Fruit fly (Drosophila melanogaster) whole organism, embryonic: Measurements from ENCODE around the gene Nmdar1.
A peak's percentile ranks its signal among the peaks of the same experiment; 100 is the strongest.

Experiments
- Ada2b ChIP-seq: fragments of 200-800 bp; sonication (Bioruptor generic); IDR thresholded peaks from 2 replicates; pipeline ENCODE4 v1.3.6; 2022; ENCODE audit warnings: missing biosample characterization, missing genetic modification characterization
- B-H2 ChIP-seq: fragments of 200-800 bp; sonication (Bioruptor generic); optimal IDR thresholded peaks from 2 replicates; lab custom pipeline; 2018; ENCODE audit warnings: missing biosample characterization, mild to moderate bottlenecking, missing genetic modification characterization
- Bgb ChIP-seq: fragments of 200-800 bp; sonication (Bioruptor generic); IDR thresholded peaks from 2 replicates; pipeline ENCODE4 v1.3.6; 2022; ENCODE audit warnings: missing biosample characterization, missing genetic modification characterization; ENCODE audit not compliant: partially characterized antibody
- Blimp-1 ChIP-seq: fragments of 200-800 bp; sonication (Bioruptor generic); optimal IDR thresholded peaks from 3 replicates; lab custom pipeline; 2018; ENCODE audit warnings: missing biosample characterization, missing genetic modification characterization, mild to moderate bottlenecking, moderate library complexity, missing genetic modification reagents
- C15 ChIP-seq: fragments of 200-800 bp; sonication (Bioruptor generic); IDR thresholded peaks from 3 replicates; pipeline ENCODE4 v1.3.6; 2022; ENCODE audit warnings: missing biosample characterization, missing genetic modification characterization
- CG11695 ChIP-seq: fragments of 200-800 bp; sonication (Bioruptor generic); IDR thresholded peaks from 3 replicates; pipeline ENCODE4 v1.3.6; 2022; ENCODE audit warnings: missing biosample characterization, missing genetic modification characterization
- CG12155 ChIP-seq: fragments of 200-800 bp; sonication (Bioruptor generic); optimal IDR thresholded peaks from 3 replicates; lab custom pipeline; 2016; ENCODE audit warnings: missing biosample characterization, missing genetic modification characterization
- CG13424 ChIP-seq: fragments of 200-800 bp; sonication (Bioruptor generic); optimal IDR thresholded peaks from 2 replicates; lab custom pipeline; 2019; ENCODE audit warnings: missing biosample characterization, mild to moderate bottlenecking, missing genetic modification characterization, moderate library complexity
- CG15011 ChIP-seq: fragments of 200-800 bp; sonication (Bioruptor generic); optimal IDR thresholded peaks from 3 replicates; lab custom pipeline; 2018; ENCODE audit warnings: missing biosample characterization, mild to moderate bottlenecking, missing genetic modification characterization
- CG18262 ChIP-seq: fragments of 200-800 bp; optimal IDR thresholded peaks from 3 replicates; lab custom pipeline; 2019; ENCODE audit warnings: missing biosample characterization, mild to moderate bottlenecking, missing genetic modification characterization, moderate library complexity
- CG2129 ChIP-seq: fragments of 200-800 bp; sonication (Bioruptor generic); IDR thresholded peaks from 2 replicates; pipeline ENCODE4 v1.3.6; 2022; ENCODE audit warnings: missing biosample characterization, missing genetic modification characterization; ENCODE audit not compliant: partially characterized antibody
- CG2199 ChIP-seq: fragments of 200-800 bp; sonication (Bioruptor generic); IDR thresholded peaks from 3 replicates; pipeline ENCODE4 v1.3.6; 2022; ENCODE audit warnings: missing biosample characterization, missing genetic modification characterization
- CG2678 ChIP-seq: fragments of 200-800 bp; sonication (Bioruptor generic); optimal IDR thresholded peaks from 3 replicates; lab custom pipeline; 2019; ENCODE audit warnings: missing biosample characterization, mild to moderate bottlenecking, missing genetic modification characterization, moderate library complexity
- CG31224 ChIP-seq: fragments of 200-800 bp; sonication (Bioruptor generic); IDR thresholded peaks from 2 replicates; pipeline ENCODE4 v1.3.6; 2022; ENCODE audit warnings: missing biosample characterization, missing genetic modification characterization
- CG34224 ChIP-seq: fragments of 200-800 bp; sonication (Bioruptor generic); IDR thresholded peaks from 3 replicates; pipeline ENCODE4 v1.3.6; 2022; ENCODE audit warnings: missing biosample characterization, missing genetic modification characterization; ENCODE audit not compliant: partially characterized antibody
- CG6175 ChIP-seq: fragments of 200-800 bp; sonication (Bioruptor generic); IDR thresholded peaks from 3 replicates; pipeline ENCODE4 v1.3.6; 2022; ENCODE audit warnings: missing biosample characterization, missing genetic modification characterization
- CG6765 ChIP-seq: fragments of 200-800 bp; sonication (Bioruptor generic); optimal IDR thresholded peaks from 3 replicates; lab custom pipeline; 2017; ENCODE audit warnings: missing biosample characterization, mild to moderate bottlenecking, missing genetic modification characterization
- CG9215 ChIP-seq: fragments of 200-800 bp; sonication (Bioruptor generic); IDR thresholded peaks from 2 replicates; pipeline ENCODE4 v1.3.6; 2022; ENCODE audit warnings: missing biosample characterization, missing genetic modification characterization
- Fer3 ChIP-seq: fragments of 200-800 bp; sonication (Bioruptor generic); optimal IDR thresholded peaks from 2 replicates; lab custom pipeline; 2018; ENCODE audit warnings: missing biosample characterization, mild to moderate bottlenecking, missing genetic modification characterization, moderate library complexity
- HHEX ChIP-seq: fragments of 200-800 bp; sonication (Bioruptor generic); optimal IDR thresholded peaks from 3 replicates; lab custom pipeline; 2017; ENCODE audit warnings: missing biosample characterization, mild to moderate bottlenecking, missing genetic modification characterization, missing genetic modification reagents
- Hand ChIP-seq: fragments of 200-800 bp; sonication (Bioruptor generic); optimal IDR thresholded peaks from 2 replicates; lab custom pipeline; 2017; ENCODE audit warnings: mild to moderate bottlenecking, missing biosample characterization, missing genetic modification reagents, missing genetic modification characterization
- Hey ChIP-seq: fragments of 200-800 bp; sonication (Bioruptor generic); optimal IDR thresholded peaks from 3 replicates; lab custom pipeline; 2018; ENCODE audit warnings: missing biosample characterization, mild to moderate bottlenecking, missing genetic modification characterization
- Jarid2 ChIP-seq: fragments of 200-800 bp; sonication (Bioruptor generic); optimal IDR thresholded peaks from 3 replicates; lab custom pipeline; 2017; ENCODE audit warnings: mild to moderate bottlenecking, missing biosample characterization, missing genetic modification reagents, missing genetic modification characterization
- Myb ChIP-seq: fragments of 200-800 bp; sonication (Bioruptor generic); optimal IDR thresholded peaks from 2 replicates; lab custom pipeline; 2016; ENCODE audit warnings: missing biosample characterization, missing genetic modification characterization
- NFAT ChIP-seq: fragments of 200-800 bp; sonication (Bioruptor generic); IDR thresholded peaks from 2 replicates; pipeline ENCODE4 v1.3.6; 2022; ENCODE audit warnings: missing biosample characterization, missing genetic modification characterization
- Scr ChIP-seq: fragments of 200-800 bp; sonication (Bioruptor generic); IDR thresholded peaks from 2 replicates; pipeline ENCODE4 v1.3.6; 2022; ENCODE audit warnings: missing biosample characterization, missing genetic modification characterization; ENCODE audit not compliant: partially characterized antibody
- Sry-β ChIP-seq: fragments of 200-800 bp; sonication (Bioruptor generic); optimal IDR thresholded peaks from 2 replicates; lab custom pipeline; 2018; ENCODE audit warnings: missing biosample characterization, mild to moderate bottlenecking, missing genetic modification characterization, moderate library complexity
- amos ChIP-seq: fragments of 200-800 bp; sonication (Bioruptor generic); IDR thresholded peaks from 2 replicates; pipeline ENCODE4 v1.3.6; 2022; ENCODE audit warnings: missing biosample characterization, missing genetic modification characterization; ENCODE audit not compliant: partially characterized antibody
- ase ChIP-seq: fragments of 200-800 bp; sonication (Bioruptor generic); IDR thresholded peaks from 3 replicates; pipeline ENCODE4 v1.3.6; 2022; ENCODE audit warnings: missing biosample characterization, missing genetic modification characterization
- az2 ChIP-seq: fragments of 200-800 bp; sonication (Bioruptor generic); optimal IDR thresholded peaks from 3 replicates; lab custom pipeline; 2016; ENCODE audit warnings: missing biosample characterization, missing genetic modification characterization
- bcd ChIP-seq: fragments of 200-800 bp; sonication (Bioruptor generic); optimal IDR thresholded peaks from 2 replicates; lab custom pipeline; 2017; ENCODE audit warnings: missing biosample characterization, mild to moderate bottlenecking, missing genetic modification characterization
- cg ChIP-seq: fragments of 200-800 bp; sonication (Bioruptor generic); optimal IDR thresholded peaks from 3 replicates; lab custom pipeline; 2019; ENCODE audit warnings: missing biosample characterization, mild to moderate bottlenecking, missing genetic modification characterization, moderate library complexity
- crc ChIP-seq: fragments of 200-800 bp; sonication (Bioruptor generic); optimal IDR thresholded peaks from 2 replicates; lab custom pipeline; 2016; ENCODE audit warnings: missing biosample characterization, missing genetic modification characterization
- croc ChIP-seq: fragments of 200-800 bp; sonication (Bioruptor generic); conservative IDR thresholded peaks from 3 replicates; pipeline ENCODE4 v1.3.6; 2022; ENCODE audit warnings: missing biosample characterization, missing genetic modification characterization
- danr ChIP-seq: fragments of 200-800 bp; sonication (Bioruptor generic); IDR thresholded peaks from 2 replicates; pipeline ENCODE4 v1.3.6; 2022; ENCODE audit warnings: missing biosample characterization, missing genetic modification characterization
- dmrt99B ChIP-seq: fragments of 200-800 bp; sonication (Bioruptor generic); optimal IDR thresholded peaks from 2 replicates; lab custom pipeline; 2018; ENCODE audit warnings: missing biosample characterization, mild to moderate bottlenecking, missing genetic modification characterization, moderate library complexity
- grn ChIP-seq: fragments of 200-800 bp; sonication (Bioruptor generic); optimal IDR thresholded peaks from 3 replicates; lab custom pipeline; 2017; ENCODE audit warnings: missing biosample characterization, missing genetic modification characterization
- gsb-n ChIP-seq: fragments of 200-800 bp; sonication (Bioruptor generic); optimal IDR thresholded peaks from 3 replicates; lab custom pipeline; 2018; ENCODE audit warnings: missing biosample characterization, mild to moderate bottlenecking, missing genetic modification characterization
- kay ChIP-seq: fragments of 200-800 bp; sonication (Bioruptor generic); optimal IDR thresholded peaks from 2 replicates; lab custom pipeline; 2016; ENCODE audit warnings: missing biosample characterization, missing genetic modification characterization
- lov ChIP-seq, 2 experiments: fragments of 200-800 bp in 1 of 2; fragments of >200 bp in 1 of 2; sonication (Bioruptor generic) in 1 of 2; IDR thresholded peaks in 1 of 2; optimal IDR thresholded peaks in 1 of 2; 2 replicates in 1 of 2; 3 replicates in 1 of 2; pipeline versions ENCODE4 v1.3.6 to Lab custom; 2017 to 2022; ENCODE audit warnings: missing biosample characterization in 1 of 2, missing genetic modification characterization in 1 of 2
- odd ChIP-seq: fragments of 200-800 bp; sonication (Bioruptor generic); optimal IDR thresholded peaks from 2 replicates; lab custom pipeline; 2017; ENCODE audit warnings: missing biosample characterization, mild to moderate bottlenecking, missing genetic modification characterization
- sd ChIP-seq: fragments of 200-800 bp; sonication (Bioruptor generic); optimal IDR thresholded peaks from 3 replicates; lab custom pipeline; 2018; ENCODE audit warnings: missing biosample characterization, mild to moderate bottlenecking, missing genetic modification characterization, moderate library complexity
- seq ChIP-seq: fragments of 200-800 bp; sonication (Bioruptor generic); IDR thresholded peaks from 2 replicates; pipeline ENCODE4 v1.3.6; 2022; ENCODE audit warnings: missing biosample characterization, missing genetic modification characterization
- sob ChIP-seq: fragments of 200-800 bp; sonication (Bioruptor generic); IDR thresholded peaks from 2 replicates; pipeline ENCODE4 v1.3.6; 2022; ENCODE audit warnings: missing biosample characterization, missing genetic modification characterization
- stc ChIP-seq: fragments of 200-800 bp; sonication (Bioruptor generic); IDR thresholded peaks from 2 replicates; pipeline ENCODE4 v1.3.6; 2022; ENCODE audit warnings: missing biosample characterization, missing genetic modification characterization
- stwl ChIP-seq: fragments of 200-800 bp; sonication (Bioruptor generic); optimal IDR thresholded peaks from 3 replicates; lab custom pipeline; 2018; ENCODE audit warnings: missing biosample characterization, mild to moderate bottlenecking, missing genetic modification characterization, moderate library complexity
- sug ChIP-seq: fragments of 200-800 bp; optimal IDR thresholded peaks from 2 replicates; lab custom pipeline; 2019; ENCODE audit warnings: missing biosample characterization, mild to moderate bottlenecking, missing genetic modification characterization, moderate library complexity
- tap ChIP-seq: fragments of 200-800 bp; optimal IDR thresholded peaks from 3 replicates; lab custom pipeline; 2019; ENCODE audit warnings: missing biosample characterization, mild to moderate bottlenecking, missing genetic modification characterization, moderate library complexity
- twi ChIP-seq: fragments of 200-800 bp; optimal IDR thresholded peaks from 2 replicates; lab custom pipeline; 2019; ENCODE audit warnings: missing biosample characterization, mild to moderate bottlenecking, missing genetic modification characterization, moderate library complexity
- zfh1 ChIP-seq: fragments of 200-800 bp; sonication (Bioruptor generic); IDR thresholded peaks from 3 replicates; pipeline ENCODE4 v1.3.6; 2022; ENCODE audit warnings: missing biosample characterization, missing genetic modification characterization

The Nmdar1 gene

DNA sequence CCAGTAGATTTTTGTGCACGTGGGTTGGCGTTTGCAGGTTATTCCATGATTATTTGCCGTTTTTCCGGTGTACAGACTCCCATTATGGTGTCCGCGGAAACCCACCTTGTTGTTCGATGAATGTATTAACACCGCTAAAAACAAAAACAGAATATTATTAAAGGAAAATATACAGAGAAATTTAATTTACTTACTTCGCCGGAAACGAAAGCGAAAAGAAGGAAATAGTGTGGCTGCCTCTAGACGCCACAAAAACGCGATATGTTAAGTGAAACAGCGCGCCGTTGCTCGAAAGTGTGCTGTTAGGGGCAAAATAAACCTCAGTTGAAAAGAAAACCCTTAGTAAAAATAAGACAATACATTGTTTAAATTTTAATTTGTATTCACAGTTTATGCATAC is 56.3 kb downstream of the Nmdar1 start, which contains the start of gene RpL35A (continued):
- TF ChIP-seq CG6765 (GFP tag; lab: Kevin White, UChicago), result peak; percentile 94
- peak; percentile 63 for TF ChIP-seq CG2678
- TF ChIP-seq Jarid2, result no peak
- TF ChIP-seq CG2129 (GFP tag; lab: Robert Waterston, UW), result no peak
- TF ChIP-seq Fer3 (tag; lab: Kevin White, UChicago), result peak; percentile 80
- peak; percentile 77 for TF ChIP-seq Hand (GFP tag; lab: Kevin White, UChicago)
- TF ChIP-seq kay (GFP tag; lab: Kevin White, UChicago), result no peak
- TF ChIP-seq Hey (tag; lab: Kevin White, UChicago), result peak; percentile 44
- no peak for TF ChIP-seq CG9215 (GFP tag; lab: Robert Waterston, UW)
- TF ChIP-seq twi (tag; lab: Kevin White, UChicago), result peak; percentile 46
- TF ChIP-seq ase (GFP tag; lab: Robert Waterston, UW), result peak; percentile 34; the same call in 1 of the 3 replicates
- peak; percentile 80 for TF ChIP-seq bcd (GFP tag; lab: Kevin White, UChicago)
- TF ChIP-seq grn (GFP tag; lab: Kevin White, UChicago), result peak; percentile 43
- no peak for TF ChIP-seq Bgb (GFP tag; lab: Robert Waterston, UW)
- 0 out of 3 replicates have a peak, but pooled peaks have one; percentile 27 for TF ChIP-seq CG6175
- no peak for TF ChIP-seq sd (tag; lab: Kevin White, UChicago)
- TF ChIP-seq az2, result peak; percentile 36
- TF ChIP-seq CG34224 (GFP tag; lab: Robert Waterston, UW), result no peak
- TF ChIP-seq seq (GFP tag; lab: Robert Waterston, UW), result peak; percentile 63; the same call in 1 of the 2 replicates
- TF ChIP-seq odd (GFP tag; lab: Kevin White, UChicago), result peak; percentile 85
- TF ChIP-seq crc, result peak; percentile 54
- TF ChIP-seq CG12155 (GFP tag; lab: Kevin White, UChicago), result no peak
- TF ChIP-seq Myb (GFP tag; lab: Kevin White, UChicago), result peak; percentile 46
- no peak for TF ChIP-seq Ada2b (GFP tag; lab: Robert Waterston, UW)
- peak; percentile 63 for TF ChIP-seq tap (tag; lab: Kevin White, UChicago)
- TF ChIP-seq cg (GFP tag; lab: Kevin White, UChicago), result no peak
- TF ChIP-seq zfh1 (GFP tag; lab: Robert Waterston, UW), result peak; percentile 76
- peak; percentile 60 for TF ChIP-seq sug (tag; lab: Kevin White, UChicago)
- TF ChIP-seq stc (GFP tag; lab: Robert Waterston, UW), result peak; percentile 69
- TF ChIP-seq CG2199 (GFP tag; lab: Robert Waterston, UW), result no peak
- TF ChIP-seq dmrt99B, result peak; percentile 57
- no peak for TF ChIP-seq danr
- peak; percentile 36 for TF ChIP-seq CG13424
- peak; percentile 69 for TF ChIP-seq sob (GFP tag; lab: Robert Waterston, UW)
- no peak for TF ChIP-seq Sry-β (GFP tag; lab: Kevin White, UChicago)
- TF ChIP-seq NFAT (GFP tag; lab: Robert Waterston, UW), result peak; percentile 58; the same call in 1 of the 2 replicates
- TF ChIP-seq Blimp-1, result peak; percentile 63
- no peak for TF ChIP-seq C15 (GFP tag; lab: Robert Waterston, UW)
- peak; percentile 41 for TF ChIP-seq stwl (tag; lab: Kevin White, UChicago)
- TF ChIP-seq amos, result no peak; the same call in 1 of the 2 replicates
- no peak for TF ChIP-seq CG15011 (GFP tag; lab: Kevin White, UChicago)
- TF ChIP-seq lov (optimal IDR thresholded peaks at IDR 0.05; lab: Kevin White, UChicago), result no peak
- TF ChIP-seq lov (GFP tag; IDR thresholded peaks at IDR 0.05; lab: Robert Waterston, UW), result peak; percentile 84
- TF ChIP-seq B-H2 (GFP tag; lab: Kevin White, UChicago), result peak; percentile 89
- no peak for TF ChIP-seq croc (GFP tag; lab: Robert Waterston, UW)
- TF ChIP-seq CG11695 (GFP tag; lab: Robert Waterston, UW), result 0 out of 3 replicates have a peak, but pooled peaks have one; percentile 35
- no peak for TF ChIP-seq Scr (GFP tag; lab: Robert Waterston, UW)
- peak; percentile 89 for TF ChIP-seq HHEX (GFP tag; lab: Kevin White, UChicago)
- peak; percentile 58 for TF ChIP-seq CG18262 (tag; lab: Kevin White, UChicago)
- TF ChIP-seq gsb-n (tag; lab: Kevin White, UChicago), result peak; percentile 59
- TF ChIP-seq CG31224 (GFP tag; lab: Robert Waterston, UW), result no peak
